Worm (Caenorhabditis elegans): ENCODE data around the gene C31H1.2.

DNA sequence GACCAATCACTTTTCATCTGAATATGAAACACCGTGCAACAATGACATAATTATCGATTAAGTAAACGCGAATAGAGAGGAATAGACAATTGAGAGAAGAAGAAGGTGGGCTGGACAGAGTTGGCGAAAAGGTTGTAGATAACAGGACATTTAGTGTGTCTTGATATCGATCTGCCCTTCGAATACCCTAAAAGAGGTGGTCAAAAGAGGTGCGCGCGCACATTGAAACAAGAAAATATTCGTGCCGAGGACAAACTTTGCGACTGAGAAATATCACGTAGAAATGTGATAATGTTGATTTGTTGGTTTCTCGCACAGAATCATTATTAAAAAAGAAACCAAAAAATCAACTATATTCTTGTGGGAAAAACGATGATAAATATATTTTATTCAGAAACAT, 41.2 kb upstream of the C31H1.2 start:
- no peak for TF ChIP-seq lin-13 (GFP tag; optimal IDR thresholded peaks at IDR 0.05)
- TF ChIP-seq ama-1 (optimal IDR thresholded peaks at IDR 0.05), result no peak
- TF ChIP-seq nhr-237 (tag; optimal IDR thresholded peaks at IDR 0.05), result no peak
- no peak for TF ChIP-seq R02D3.7 (tag; optimal IDR thresholded peaks at IDR 0.05)
- TF ChIP-seq ceh-82 (tag; optimal IDR thresholded peaks at IDR 0.05), result no peak
- no peak for TF ChIP-seq unc-62 (GFP tag; optimal IDR thresholded peaks at IDR 0.05)
- TF ChIP-seq Y55F3AM.14 (GFP tag; optimal IDR thresholded peaks at IDR 0.05), result no peak
- no peak for TF ChIP-seq lin-11 (tag; optimal IDR thresholded peaks at IDR 0.05)
- TF ChIP-seq nhr-11 (tag; optimal IDR thresholded peaks at IDR 0.05), result no peak
- no peak for TF ChIP-seq mbf-1 (tag; optimal IDR thresholded peaks at IDR 0.05)
- no peak for TF ChIP-seq nhr-12 (tag; optimal IDR thresholded peaks at IDR 0.05)
